Worm (Caenorhabditis elegans) whole organism, late embryonic: ENCODE data around the gene famh-136.

Experiments used
- C08G9.2 ChIP-seq: sonication (generic microtip); optimal IDR thresholded peaks from 2 replicates; lab custom pipeline; 2016; ENCODE audit warnings: mild to moderate bottlenecking, missing genetic modification characterization, moderate library complexity, missing compliant biosample characterization
- C38D4.7 ChIP-seq: fragments of 200-800 bp; sonication (Bioruptor generic); optimal IDR thresholded peaks from 2 replicates; lab custom pipeline; 2018; ENCODE audit warnings: mild to moderate bottlenecking, missing genetic modification characterization, moderate library complexity, missing compliant biosample characterization
- K09A11.1 ChIP-seq: sonication (generic microtip); optimal IDR thresholded peaks from 2 replicates; lab custom pipeline; 2017; ENCODE audit warnings: antibody characterized with exemption, mild to moderate bottlenecking, missing genetic modification characterization, missing compliant biosample characterization; ENCODE audit not compliant: insufficient read depth
- T23F11.4 ChIP-seq: fragments of 200-800 bp; sonication (Bioruptor generic); optimal IDR thresholded peaks from 2 replicates; lab custom pipeline; 2018; ENCODE audit warnings: mild to moderate bottlenecking, missing genetic modification characterization, missing compliant biosample characterization
- ahr-1 ChIP-seq: sonication (generic microtip); optimal IDR thresholded peaks from 2 replicates; lab custom pipeline; 2016; ENCODE audit warnings: missing genetic modification characterization, missing compliant biosample characterization
- ama-1 ChIP-seq: fragments of 150-350 bp; optimal IDR thresholded peaks from 2 replicates; lab custom pipeline; 2014
- ceh-18 ChIP-seq: sonication (generic microtip); optimal IDR thresholded peaks from 2 replicates; lab custom pipeline; 2016; ENCODE audit warnings: missing genetic modification characterization, missing compliant biosample characterization
- ceh-19 ChIP-seq: fragments of 200-800 bp; sonication (Bioruptor generic); optimal IDR thresholded peaks from 2 replicates; lab custom pipeline; 2018; ENCODE audit warnings: mild to moderate bottlenecking, missing genetic modification characterization, missing compliant biosample characterization
- ceh-2 ChIP-seq: sonication (generic microtip); optimal IDR thresholded peaks from 2 replicates; lab custom pipeline; 2016; ENCODE audit warnings: missing genotype, missing genetic modification characterization, missing compliant biosample characterization
- ceh-22 ChIP-seq: sonication (generic microtip); optimal IDR thresholded peaks from 2 replicates; lab custom pipeline; 2017; ENCODE audit warnings: missing biosample characterization, missing genetic modification characterization
- ceh-30 ChIP-seq: fragments of 150-350 bp; optimal IDR thresholded peaks from 2 replicates; lab custom pipeline; 2014; ENCODE audit warnings: missing biosample characterization, missing genetic modification characterization
- ceh-45 ChIP-seq: fragments of 200-800 bp; sonication (Bioruptor generic); IDR thresholded peaks from 2 replicates; pipeline ENCODE4 v1.3.6; 2022; ENCODE audit warnings: missing genetic modification reagents, missing genetic modification characterization, missing compliant biosample characterization
- ceh-6 ChIP-seq: fragments of 200-800 bp; sonication (Bioruptor generic); optimal IDR thresholded peaks from 2 replicates; lab custom pipeline; 2018; ENCODE audit warnings: mild to moderate bottlenecking, missing genetic modification characterization, missing compliant biosample characterization
- ceh-9 ChIP-seq: sonication (generic microtip); optimal IDR thresholded peaks from 2 replicates; lab custom pipeline; 2016; ENCODE audit warnings: mild to moderate bottlenecking, missing genetic modification characterization, inconsistent platforms, missing compliant biosample characterization
- che-1 ChIP-seq: sonication (generic microtip); optimal IDR thresholded peaks from 2 replicates; lab custom pipeline; 2016; ENCODE audit warnings: mild to moderate bottlenecking, missing genetic modification characterization, missing compliant biosample characterization
- dmd-4 ChIP-seq: sonication (generic microtip); optimal IDR thresholded peaks from 2 replicates; lab custom pipeline; 2016; ENCODE audit warnings: borderline replicate concordance, missing genetic modification characterization, missing compliant biosample characterization
- dve-1 ChIP-seq: sonication (generic microtip); optimal IDR thresholded peaks from 2 replicates; lab custom pipeline; 2017; ENCODE audit warnings: antibody characterized with exemption, mild to moderate bottlenecking, missing genetic modification characterization, missing compliant biosample characterization
- elt-4 ChIP-seq: sonication (generic microtip); optimal IDR thresholded peaks from 2 replicates; lab custom pipeline; 2016; ENCODE audit warnings: missing genetic modification characterization, missing compliant biosample characterization
- fax-1 ChIP-seq: sonication (generic microtip); optimal IDR thresholded peaks from 2 replicates; lab custom pipeline; 2016; ENCODE audit warnings: missing genotype, missing genetic modification characterization, missing compliant biosample characterization
- fkh-6 ChIP-seq: sonication (generic microtip); optimal IDR thresholded peaks from 2 replicates; lab custom pipeline; 2016; ENCODE audit warnings: missing genetic modification characterization, missing compliant biosample characterization
- gmeb-2 ChIP-seq: sonication (generic microtip); optimal IDR thresholded peaks from 2 replicates; lab custom pipeline; 2016; ENCODE audit warnings: missing genetic modification characterization, inconsistent platforms, missing compliant biosample characterization
- hlh-13 ChIP-seq: fragments of 200-800 bp; sonication (Bioruptor generic); optimal IDR thresholded peaks from 2 replicates; lab custom pipeline; 2018; ENCODE audit warnings: mild to moderate bottlenecking, missing genetic modification characterization, missing compliant biosample characterization
- hlh-30 ChIP-seq: sonication (generic microtip); optimal IDR thresholded peaks from 2 replicates; lab custom pipeline; 2017; ENCODE audit warnings: antibody characterized with exemption, missing genetic modification characterization, missing compliant biosample characterization; ENCODE audit not compliant: insufficient read depth
- hlh-6 ChIP-seq: sonication (generic microtip); optimal IDR thresholded peaks from 2 replicates; lab custom pipeline; 2016; ENCODE audit warnings: missing genotype, missing genetic modification characterization, missing compliant biosample characterization
- hlh-8 ChIP-seq: sonication (generic microtip); optimal IDR thresholded peaks from 2 replicates; lab custom pipeline; 2016; ENCODE audit warnings: missing genotype, missing genetic modification characterization, missing compliant biosample characterization
- lim-6 ChIP-seq: sonication (generic microtip); optimal IDR thresholded peaks from 2 replicates; lab custom pipeline; 2016; ENCODE audit warnings: missing genetic modification characterization, missing compliant biosample characterization
- lin-11 ChIP-seq: fragments of 200-800 bp; sonication (Bioruptor generic); optimal IDR thresholded peaks from 2 replicates; lab custom pipeline; 2018; ENCODE audit warnings: mild to moderate bottlenecking, missing genetic modification characterization, missing compliant biosample characterization
- madf-2 ChIP-seq: sonication (generic microtip); optimal IDR thresholded peaks from 2 replicates; lab custom pipeline; 2017; ENCODE audit warnings: missing genetic modification characterization, missing compliant biosample characterization
- nfya-1 ChIP-seq: sonication (generic microtip); optimal IDR thresholded peaks from 2 replicates; lab custom pipeline; 2017; ENCODE audit warnings: missing genetic modification characterization, mild to moderate bottlenecking, missing compliant biosample characterization, antibody characterized with exemption, moderate library complexity
- nhr-11 ChIP-seq: fragments of 150-350 bp; optimal IDR thresholded peaks from 2 replicates; lab custom pipeline; 2014; ENCODE audit warnings: missing biosample characterization, missing genetic modification characterization
- nhr-232 ChIP-seq: sonication (generic microtip); optimal IDR thresholded peaks from 2 replicates; lab custom pipeline; 2016; ENCODE audit warnings: missing genetic modification characterization, missing compliant biosample characterization
- npax-4 ChIP-seq: sonication (generic microtip); optimal IDR thresholded peaks from 2 replicates; lab custom pipeline; 2016; ENCODE audit warnings: missing genetic modification characterization, missing compliant biosample characterization
- odd-2 ChIP-seq: sonication (generic microtip); optimal IDR thresholded peaks from 2 replicates; lab custom pipeline; 2017; ENCODE audit warnings: antibody characterized with exemption, mild to moderate bottlenecking, missing genetic modification characterization, missing compliant biosample characterization
- pag-3 ChIP-seq: sonication (generic microtip); optimal IDR thresholded peaks from 2 replicates; lab custom pipeline; 2016; ENCODE audit warnings: missing compliant biosample characterization, missing genetic modification characterization, borderline replicate concordance
- pax-1 ChIP-seq: fragments of 150-350 bp; optimal IDR thresholded peaks from 2 replicates; lab custom pipeline; 2014; ENCODE audit warnings: missing biosample characterization, missing genetic modification characterization
- pha-4 ChIP-seq: fragments of 150-350 bp; optimal IDR thresholded peaks from 2 replicates; lab custom pipeline; 2018; ENCODE audit warnings: missing biosample characterization, missing genetic modification reagents, missing genetic modification characterization
- pros-1 ChIP-seq: fragments of 150-350 bp; optimal IDR thresholded peaks from 2 replicates; lab custom pipeline; 2014; ENCODE audit warnings: missing biosample characterization, missing genetic modification reagents, missing genetic modification characterization
- ref-2 ChIP-seq: sonication (generic microtip); optimal IDR thresholded peaks from 2 replicates; lab custom pipeline; 2016; ENCODE audit warnings: missing genetic modification characterization, missing compliant biosample characterization
- rnt-1 ChIP-seq: sonication (generic microtip); optimal IDR thresholded peaks from 2 replicates; lab custom pipeline; 2016; ENCODE audit warnings: missing genetic modification characterization, missing compliant biosample characterization
- sdc-2 ChIP-seq: sonication (generic microtip); optimal IDR thresholded peaks from 2 replicates; lab custom pipeline; 2016; ENCODE audit warnings: missing genotype, missing genetic modification characterization, missing compliant biosample characterization
- sox-2 ChIP-seq: fragments of 200-800 bp; sonication (Bioruptor generic); IDR thresholded peaks from 2 replicates; pipeline ENCODE4 v1.3.6; 2022; ENCODE audit warnings: missing genetic modification reagents, missing genetic modification characterization, missing compliant biosample characterization
- sox-4 ChIP-seq: sonication (generic microtip); optimal IDR thresholded peaks from 2 replicates; lab custom pipeline; 2017; ENCODE audit warnings: mild to moderate bottlenecking, missing genetic modification characterization, inconsistent platforms, missing compliant biosample characterization
- syd-9 ChIP-seq: sonication (generic microtip); optimal IDR thresholded peaks from 2 replicates; lab custom pipeline; 2016; ENCODE audit warnings: mild to moderate bottlenecking, missing genetic modification characterization, moderate library complexity, missing compliant biosample characterization
- tbx-2 ChIP-seq: sonication (generic microtip); optimal IDR thresholded peaks from 2 replicates; lab custom pipeline; 2016; ENCODE audit warnings: missing genetic modification characterization, missing compliant biosample characterization
- tbx-7 ChIP-seq: sonication (generic microtip); optimal IDR thresholded peaks from 2 replicates; lab custom pipeline; 2016; ENCODE audit warnings: missing genotype, missing genetic modification characterization, missing compliant biosample characterization
- ttx-3 ChIP-seq: sonication (generic microtip); optimal IDR thresholded peaks from 2 replicates; lab custom pipeline; 2016; ENCODE audit warnings: missing genetic modification reagents, missing genetic modification characterization, missing compliant biosample characterization
- unc-3 ChIP-seq, 2 experiments: fragments of 200-800 bp in 1 of 2; sonication (Bioruptor generic) in 1 of 2; sonication (generic microtip) in 1 of 2; conservative IDR thresholded peaks in 1 of 2; optimal IDR thresholded peaks in 1 of 2; 2 replicates each; pipeline versions ENCODE4 v1.3.6 to Lab custom; 2016 to 2022; ENCODE audit warnings: missing compliant biosample characterization in 2 of 2, missing genetic modification characterization in 2 of 2, missing genetic modification reagents in 1 of 2
- unc-42 ChIP-seq: sonication (generic microtip); optimal IDR thresholded peaks from 2 replicates; lab custom pipeline; 2016; ENCODE audit warnings: missing genotype, missing genetic modification characterization, missing compliant biosample characterization
- unc-55 ChIP-seq: sonication (generic microtip); optimal IDR thresholded peaks from 2 replicates; lab custom pipeline; 2017; ENCODE audit warnings: missing biosample characterization, missing genetic modification reagents, missing genetic modification characterization
- unc-86 ChIP-seq: sonication (generic microtip); optimal IDR thresholded peaks from 2 replicates; lab custom pipeline; 2016; ENCODE audit warnings: missing genetic modification characterization, missing compliant biosample characterization
- zip-5 ChIP-seq: sonication (generic microtip); optimal IDR thresholded peaks from 2 replicates; lab custom pipeline; 2016; ENCODE audit warnings: missing genetic modification characterization, missing compliant biosample characterization
- ztf-16 ChIP-seq: sonication (generic microtip); optimal IDR thresholded peaks from 2 replicates; lab custom pipeline; 2017; ENCODE audit warnings: missing genetic modification characterization, missing compliant biosample characterization

Gene famh-136

DNA sequence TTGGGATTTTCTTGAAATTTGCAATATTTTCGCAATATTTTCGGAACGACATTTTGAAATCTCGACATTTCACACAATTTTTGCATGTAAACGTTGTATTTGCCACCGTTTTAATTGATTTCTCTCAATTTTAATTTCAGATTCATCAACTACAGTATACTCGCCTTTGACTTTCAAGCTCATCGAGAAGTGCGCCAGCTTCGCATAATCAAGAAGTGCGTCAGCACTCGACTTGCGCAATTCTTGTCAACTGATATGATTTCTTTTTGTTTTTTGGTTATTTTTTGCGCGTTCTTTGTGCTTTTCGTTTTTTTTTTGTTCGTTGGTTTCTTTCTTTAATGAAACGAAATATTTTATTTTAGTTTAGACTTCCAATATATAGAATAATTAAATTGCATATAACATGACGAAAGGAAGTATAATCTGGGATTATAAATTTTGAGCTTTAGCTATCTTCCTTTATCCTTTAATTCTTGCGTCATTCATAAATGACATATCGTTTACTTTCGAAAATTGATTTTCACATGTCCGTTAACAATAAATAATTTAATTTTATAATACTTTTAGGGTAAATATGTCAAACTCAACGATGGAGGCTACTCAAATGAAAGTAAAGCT, at the start of gene famh-136:
Gene famh-136 (plus strand): TSS at position 568 of the 618 bp plus-strand sequence.
- TF ChIP-seq K09A11.1 (tag; lab: Kevin White, UChicago) (no peak), fax-1 (peak; percentile 7), T23F11.4 (GFP tag; lab: Kevin White, UChicago) (no peak), lim-6 (tag; lab: Kevin White, UChicago) (no peak), syd-9 (no peak), fkh-6 (tag; lab: Kevin White, UChicago) (no peak), elt-4 (no peak), pha-4 (no peak), rnt-1 (tag; lab: Kevin White, UChicago) (no peak), ceh-6 (GFP tag; lab: Kevin White, UChicago) (no peak), dve-1 (tag; lab: Kevin White, UChicago) (peak; percentile 39), ztf-16 (tag; lab: Kevin White, UChicago) (no peak), dmd-4 (tag; lab: Kevin White, UChicago) (no peak), ceh-2 (tag; lab: Kevin White, UChicago) (no peak), sdc-2 (tag; lab: Kevin White, UChicago) (peak; percentile 17), odd-2 (tag; lab: Kevin White, UChicago) (no peak), madf-2 (tag; lab: Kevin White, UChicago) (no peak), sox-2 (GFP tag; lab: Robert Waterston, UW) (no peak), ceh-22 (tag; lab: Kevin White, UChicago) (no peak), pax-1 (tag; lab: Kevin White, UChicago) (no peak), hlh-13 (no peak), ceh-19 (GFP tag; lab: Kevin White, UChicago) (no peak), che-1 (tag; lab: Kevin White, UChicago) (no peak), tbx-7 (no peak), unc-3 (GFP tag; conservative IDR thresholded peaks at IDR 0.05; lab: Robert Waterston, UW) (0 out of 2 replicates have a peak, but pooled peaks have one; percentile 31), unc-3 (tag; optimal IDR thresholded peaks at IDR 0.05; lab: Kevin White, UChicago) (no peak), tbx-2 (peak; percentile 36), ahr-1 (tag; lab: Kevin White, UChicago) (peak; percentile 39), nhr-11 (tag; lab: Kevin White, UChicago) (no peak), zip-5 (tag; lab: Kevin White, UChicago) (no peak), nfya-1 (peak; percentile 59), ceh-9 (tag; lab: Kevin White, UChicago) (no peak), unc-86 (tag; lab: Kevin White, UChicago) (no peak), ceh-18 (tag; lab: Kevin White, UChicago) (peak; percentile 29), pag-3 (no peak), ama-1 (lab: Kevin White, UChicago) (no peak), gmeb-2 (tag; lab: Kevin White, UChicago) (peak; percentile 35), ceh-30 (tag; lab: Kevin White, UChicago) (no peak), hlh-6 (no peak), hlh-8 (tag; lab: Kevin White, UChicago) (no peak), unc-42 (peak; percentile 65), sox-4 (peak; percentile 57), unc-55 (GFP tag; lab: Kevin White, UChicago) (peak; percentile 44), nhr-232 (tag; lab: Kevin White, UChicago) (peak; percentile 39), hlh-30 (no peak), C38D4.7 (no peak), npax-4 (tag; lab: Kevin White, UChicago) (no peak), ceh-45 (GFP tag; lab: Robert Waterston, UW) (0 out of 2 replicates have a peak, but pooled peaks have one; percentile 31), C08G9.2 (tag; lab: Kevin White, UChicago) (no peak), ref-2 (no peak), pros-1 (tag; lab: Kevin White, UChicago) (no peak), lin-11 (tag; lab: Kevin White, UChicago) (peak; percentile 26), ttx-3 (tag; lab: Kevin White, UChicago) (peak; percentile 26)
